Worm (Caenorhabditis elegans): ENCODE data around the gene ZK1307.2.

DNA sequence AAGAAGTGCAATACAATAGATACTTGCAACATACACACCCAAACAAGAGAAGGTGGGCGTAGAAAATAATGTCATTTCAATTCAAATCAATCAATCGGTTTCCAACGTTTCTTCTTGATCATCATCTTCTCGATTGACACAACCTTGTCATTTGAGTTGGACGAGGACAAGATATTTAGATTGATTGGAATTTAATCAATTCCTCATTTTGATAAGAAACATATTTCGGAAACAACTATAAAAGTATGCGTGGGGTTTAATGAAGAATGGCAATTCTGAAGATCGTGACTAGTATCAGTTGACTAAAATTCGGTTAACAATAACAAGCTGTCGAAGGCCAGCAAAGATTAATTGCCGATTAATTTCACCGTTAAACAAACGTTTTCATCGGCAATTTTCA, 33.1 kb downstream of the ZK1307.2 start:
- TF ChIP-seq tab-1 (GFP tag; IDR thresholded peaks at IDR 0.05) (no peak), ztf-29 (GFP tag; IDR thresholded peaks at IDR 0.05) (no peak), cog-1 (tag; optimal IDR thresholded peaks at IDR 0.05) (no peak), ref-1 (GFP tag; conservative IDR thresholded peaks at IDR 0.05) (no peak), med-1 (GFP tag; optimal IDR thresholded peaks at IDR 0.05; ENCODE audit: insufficient read depth) (no peak), klf-2 (GFP tag; conservative IDR thresholded peaks at IDR 0.05) (no peak), flt-1 (GFP tag; IDR thresholded peaks at IDR 0.05) (no peak), T22C8.4 (GFP tag; IDR thresholded peaks at IDR 0.05) (no peak), ztf-23 (GFP tag; IDR thresholded peaks at IDR 0.05) (no peak)

Data from whole organism, midembryonic.